Fruit fly (Drosophila melanogaster): ENCODE data around the gene Acbp1.

Gene Acbp1

dm6 chr2L:8165800-8166576 is 3.7 kb upstream of the Acbp1 start (continued):
- TF ChIP-seq exex (tag; optimal IDR thresholded peaks at IDR 0.05) (peak; percentile 32), Trl (optimal IDR thresholded peaks at IDR 0.05) (no peak), Trl (GFP tag; optimal IDR thresholded peaks at IDR 0.05) (no peak), CG7372 (GFP tag; IDR thresholded peaks at IDR 0.05) (no peak), CG17186 (GFP tag; optimal IDR thresholded peaks at IDR 0.05) (no peak), tx (GFP tag; optimal IDR thresholded peaks at IDR 0.05) (no peak), gsb-n (tag; optimal IDR thresholded peaks at IDR 0.05) (peak; percentile 10), CG4282 (GFP tag; optimal IDR thresholded peaks at IDR 0.05) (no peak), CG13123 (GFP tag; optimal IDR thresholded peaks at IDR 0.05) (no peak), Fer3 (tag; optimal IDR thresholded peaks at IDR 0.05) (no peak), CG6854 (GFP tag; optimal IDR thresholded peaks at IDR 0.05) (no peak), Lpt (GFP tag; optimal IDR thresholded peaks at IDR 0.05) (no peak), CG12104 (GFP tag; optimal IDR thresholded peaks at IDR 0.05) (no peak), CG12744 (GFP tag; optimal IDR thresholded peaks at IDR 0.05) (peak; percentile 10), CoRest (tag; optimal IDR thresholded peaks at IDR 0.05) (peak; percentile 1), CG6654 (GFP tag; optimal IDR thresholded peaks at IDR 0.05) (no peak), row (GFP tag; IDR thresholded peaks at IDR 0.05) (no peak), corto (GFP tag; optimal IDR thresholded peaks at IDR 0.05) (no peak), kah (GFP tag; optimal IDR thresholded peaks at IDR 0.05) (no peak), CG14050 (GFP tag; IDR thresholded peaks at IDR 0.05) (no peak), CG14710 (tag; optimal IDR thresholded peaks at IDR 0.05) (peak; percentile 26), unc-4 (GFP tag; IDR thresholded peaks at IDR 0.05; ENCODE audit: partially characterized antibody) (no peak), bcd (GFP tag; optimal IDR thresholded peaks at IDR 0.05) (no peak), crc (GFP tag; optimal IDR thresholded peaks at IDR 0.05) (no peak), pho (GFP tag; optimal IDR thresholded peaks at IDR 0.05) (no peak), CG13894 (tag; optimal IDR thresholded peaks at IDR 0.05) (peak; percentile 77), bigmax (GFP tag; optimal IDR thresholded peaks at IDR 0.05) (no peak), CG16815 (GFP tag; optimal IDR thresholded peaks at IDR 0.05) (no peak), BtbVII (GFP tag; optimal IDR thresholded peaks at IDR 0.05) (no peak), bsh (GFP tag; optimal IDR thresholded peaks at IDR 0.05) (peak in 1 of 2 experiments; percentile 27), schlank (tag; optimal IDR thresholded peaks at IDR 0.05) (no peak), so (GFP tag; IDR thresholded peaks at IDR 0.05) (no peak), kni (GFP tag; optimal IDR thresholded peaks at IDR 0.05) (peak; percentile 28), CG2116 (GFP tag; optimal IDR thresholded peaks at IDR 0.05) (no peak), CG8359 (GFP tag; optimal IDR thresholded peaks at IDR 0.05; ENCODE audit: borderline replicate concordance) (no peak), CG30020 (tag; optimal IDR thresholded peaks at IDR 0.05) (no peak), CG2199 (GFP tag; IDR thresholded peaks at IDR 0.05) (peak; percentile 49; the same call in 1 of the 3 replicates), zf30C (GFP tag; optimal IDR thresholded peaks at IDR 0.05) (no peak), D19A (tag; optimal IDR thresholded peaks at IDR 0.05) (peak; percentile 18), CG10209 (GFP tag; optimal IDR thresholded peaks at IDR 0.05) (peak; percentile 0), CG17359 (tag; optimal IDR thresholded peaks at IDR 0.05) (no peak), Antp (GFP tag; optimal IDR thresholded peaks at IDR 0.05) (no peak), otp (GFP tag; IDR thresholded peaks at IDR 0.05) (no peak), hth (optimal IDR thresholded peaks at IDR 0.05) (no peak), CG12155 (GFP tag; optimal IDR thresholded peaks at IDR 0.05) (no peak), E2f1 (GFP tag; IDR thresholded peaks at IDR 0.05) (no peak), CG4820 (GFP tag; optimal IDR thresholded peaks at IDR 0.05) (no peak), Chrac-16 (GFP tag; optimal IDR thresholded peaks at IDR 0.05) (no peak), klu (GFP tag; IDR thresholded peaks at IDR 0.05) (no peak), pzg (GFP tag; optimal IDR thresholded peaks at IDR 0.05) (no peak), z (GFP tag; IDR thresholded peaks at IDR 0.05) (no peak)

Data from whole organism, embryonic.